Fruit fly (Drosophila melanogaster) whole organism, embryonic: ENCODE results near the gene CG4757.

Experiments
- Atf-2 ChIP-seq: fragments of 200-800 bp; sonication (Bioruptor generic); optimal IDR thresholded peaks from 2 replicates; lab custom pipeline; 2016; ENCODE audit warnings: missing biosample characterization, missing genetic modification characterization
- CG10366 ChIP-seq: fragments of 200-800 bp; sonication (Bioruptor generic); IDR thresholded peaks from 2 replicates; pipeline ENCODE4 v1.3.6; 2022; ENCODE audit warnings: missing biosample characterization, missing genetic modification characterization
- CG10565 ChIP-seq: fragments of 200-800 bp; sonication (Bioruptor generic); optimal IDR thresholded peaks from 3 replicates; lab custom pipeline; 2016; ENCODE audit warnings: missing biosample characterization, mild to moderate bottlenecking, missing genetic modification characterization
- CG11398 ChIP-seq: fragments of 200-800 bp; sonication (Bioruptor generic); optimal IDR thresholded peaks from 2 replicates; lab custom pipeline; 2016; ENCODE audit warnings: missing biosample characterization, missing genetic modification characterization
- CG13287 ChIP-seq: fragments of 200-800 bp; sonication (Bioruptor generic); IDR thresholded peaks from 2 replicates; pipeline ENCODE4 v1.3.6; 2022; ENCODE audit warnings: missing biosample characterization, missing genetic modification characterization; ENCODE audit not compliant: partially characterized antibody
- CG13894 ChIP-seq: fragments of 200-800 bp; sonication (Bioruptor generic); optimal IDR thresholded peaks from 3 replicates; lab custom pipeline; 2018; ENCODE audit warnings: missing biosample characterization, mild to moderate bottlenecking, missing genetic modification characterization, moderate library complexity
- CG14710 ChIP-seq: fragments of 200-800 bp; sonication (Bioruptor generic); optimal IDR thresholded peaks from 3 replicates; lab custom pipeline; 2019; ENCODE audit warnings: missing biosample characterization, mild to moderate bottlenecking, missing genetic modification characterization, moderate library complexity
- CG15514 ChIP-seq: fragments of 200-800 bp; sonication (Bioruptor generic); optimal IDR thresholded peaks from 3 replicates; lab custom pipeline; 2017; ENCODE audit warnings: missing biosample characterization, missing genetic modification characterization, mild to moderate bottlenecking, moderate library complexity, missing genetic modification reagents
- CG15601 ChIP-seq: fragments of 200-800 bp; sonication (Bioruptor generic); optimal IDR thresholded peaks from 3 replicates; lab custom pipeline; 2019; ENCODE audit warnings: missing biosample characterization, mild to moderate bottlenecking, missing genetic modification characterization, moderate library complexity
- CG2129 ChIP-seq: fragments of 200-800 bp; sonication (Bioruptor generic); IDR thresholded peaks from 2 replicates; pipeline ENCODE4 v1.3.6; 2022; ENCODE audit warnings: missing biosample characterization, missing genetic modification characterization; ENCODE audit not compliant: partially characterized antibody
- CG2875 ChIP-seq: fragments of 200-800 bp; sonication (Bioruptor generic); optimal IDR thresholded peaks from 2 replicates; lab custom pipeline; 2017; ENCODE audit warnings: missing biosample characterization, mild to moderate bottlenecking, missing genetic modification characterization, missing genetic modification reagents
- CG3281 ChIP-seq: fragments of 200-800 bp; sonication (Bioruptor generic); optimal IDR thresholded peaks from 3 replicates; lab custom pipeline; 2017; ENCODE audit warnings: missing biosample characterization, mild to moderate bottlenecking, missing genetic modification characterization
- CG4360 ChIP-seq: fragments of 200-800 bp; sonication (Bioruptor generic); IDR thresholded peaks from 2 replicates; pipeline ENCODE4 v1.3.6; 2022; ENCODE audit warnings: missing biosample characterization, missing genetic modification characterization
- CG4617 ChIP-seq: fragments of 200-800 bp; sonication (Bioruptor generic); optimal IDR thresholded peaks from 3 replicates; lab custom pipeline; 2016; ENCODE audit warnings: missing biosample characterization, missing genetic modification characterization, borderline replicate concordance
- CG4730 ChIP-seq: fragments of 200-800 bp; sonication (Bioruptor generic); IDR thresholded peaks from 2 replicates; pipeline ENCODE4 v1.3.6; 2022; ENCODE audit warnings: missing biosample characterization, missing genetic modification characterization
- CG6654 ChIP-seq: fragments of 200-800 bp; sonication (Bioruptor generic); optimal IDR thresholded peaks from 2 replicates; lab custom pipeline; 2017; ENCODE audit warnings: missing biosample characterization, mild to moderate bottlenecking, missing genetic modification characterization
- CG7839 ChIP-seq: fragments of 200-800 bp; sonication (Bioruptor generic); optimal IDR thresholded peaks from 3 replicates; lab custom pipeline; 2018; ENCODE audit warnings: missing biosample characterization, mild to moderate bottlenecking, missing genetic modification characterization, moderate library complexity
- CG8359 ChIP-seq: fragments of 200-800 bp; sonication (Bioruptor generic); optimal IDR thresholded peaks from 2 replicates; lab custom pipeline; 2017; ENCODE audit warnings: missing biosample characterization, mild to moderate bottlenecking, missing genetic modification characterization, borderline replicate concordance
- CG9215 ChIP-seq: fragments of 200-800 bp; sonication (Bioruptor generic); IDR thresholded peaks from 2 replicates; pipeline ENCODE4 v1.3.6; 2022; ENCODE audit warnings: missing biosample characterization, missing genetic modification characterization
- D19B ChIP-seq: fragments of 200-800 bp; sonication (Bioruptor generic); optimal IDR thresholded peaks from 2 replicates; lab custom pipeline; 2017; ENCODE audit warnings: missing biosample characterization, mild to moderate bottlenecking, missing genetic modification characterization
- E2f2 ChIP-seq: fragments of 200-800 bp; sonication (Bioruptor generic); IDR thresholded peaks from 2 replicates; pipeline ENCODE4 v1.3.6; 2022; ENCODE audit warnings: missing biosample characterization, missing genetic modification characterization
- Fer3 ChIP-seq: fragments of 200-800 bp; sonication (Bioruptor generic); optimal IDR thresholded peaks from 2 replicates; lab custom pipeline; 2018; ENCODE audit warnings: missing biosample characterization, mild to moderate bottlenecking, missing genetic modification characterization, moderate library complexity
- HLH4C ChIP-seq: fragments of 200-800 bp; sonication (Bioruptor generic); IDR thresholded peaks from 3 replicates; pipeline ENCODE4 v1.3.6; 2022; ENCODE audit warnings: missing biosample characterization, missing genetic modification characterization; ENCODE audit not compliant: partially characterized antibody
- HLH54F ChIP-seq: fragments of 200-800 bp; sonication (Bioruptor generic); optimal IDR thresholded peaks from 3 replicates; lab custom pipeline; 2016; ENCODE audit warnings: missing biosample characterization, missing genetic modification characterization
- HLHmδ ChIP-seq: fragments of 200-800 bp; sonication (Bioruptor generic); optimal IDR thresholded peaks from 2 replicates; lab custom pipeline; 2018; ENCODE audit warnings: missing biosample characterization, mild to moderate bottlenecking, missing genetic modification characterization, moderate library complexity
- Ravus ChIP-seq: fragments of 200-800 bp; sonication (Bioruptor generic); IDR thresholded peaks from 2 replicates; pipeline ENCODE4 v1.3.6; 2022; ENCODE audit warnings: missing biosample characterization, missing genetic modification characterization
- Trl ChIP-seq, 3 experiments: fragments of >200 bp in 2 of 3; fragments of 200-800 bp in 1 of 3; sonication (Bioruptor generic) in 1 of 3; optimal IDR thresholded peaks; 2 replicates in 1 of 3; 3 replicates in 2 of 3; lab custom pipeline; 2016 to 2017; ENCODE audit warnings: missing biosample characterization in 1 of 3, missing genetic modification characterization in 1 of 3
- chinmo ChIP-seq: fragments of 200-800 bp; sonication (Bioruptor generic); IDR thresholded peaks from 4 replicates; pipeline ENCODE4 v1.3.6; 2022; ENCODE audit warnings: missing biosample characterization, missing genetic modification characterization; ENCODE audit not compliant: partially characterized antibody
- dan ChIP-seq: fragments of 200-800 bp; sonication (Bioruptor generic); IDR thresholded peaks from 2 replicates; pipeline ENCODE4 v1.3.6; 2022; ENCODE audit warnings: missing biosample characterization, missing genetic modification characterization
- danr ChIP-seq: fragments of 200-800 bp; sonication (Bioruptor generic); IDR thresholded peaks from 2 replicates; pipeline ENCODE4 v1.3.6; 2022; ENCODE audit warnings: missing biosample characterization, missing genetic modification characterization
- exex ChIP-seq: fragments of 200-800 bp; sonication (Bioruptor generic); optimal IDR thresholded peaks from 4 replicates; lab custom pipeline; 2018; ENCODE audit warnings: missing biosample characterization, mild to moderate bottlenecking, missing genetic modification characterization, moderate library complexity
- fd102C ChIP-seq: fragments of 200-800 bp; sonication (Bioruptor generic); optimal IDR thresholded peaks from 2 replicates; lab custom pipeline; 2018; ENCODE audit warnings: missing biosample characterization, mild to moderate bottlenecking, missing genetic modification characterization, moderate library complexity
- gcm2 ChIP-seq: fragments of 200-800 bp; sonication (Bioruptor generic); optimal IDR thresholded peaks from 2 replicates; lab custom pipeline; 2016; ENCODE audit warnings: missing biosample characterization, missing genetic modification characterization
- grn ChIP-seq: fragments of 200-800 bp; sonication (Bioruptor generic); optimal IDR thresholded peaks from 3 replicates; lab custom pipeline; 2017; ENCODE audit warnings: missing biosample characterization, missing genetic modification characterization
- gro ChIP-seq: fragments of 200-800 bp; sonication (Bioruptor generic); optimal IDR thresholded peaks from 2 replicates; lab custom pipeline; 2016; ENCODE audit warnings: missing biosample characterization, missing genetic modification characterization
- hbn ChIP-seq: fragments of 200-800 bp; sonication (Bioruptor generic); IDR thresholded peaks from 2 replicates; pipeline ENCODE4 v1.3.6; 2022; ENCODE audit warnings: missing biosample characterization, missing genetic modification characterization; ENCODE audit not compliant: partially characterized antibody
- jumu ChIP-seq: fragments of 200-800 bp; sonication (Bioruptor generic); optimal IDR thresholded peaks from 3 replicates; lab custom pipeline; 2016; ENCODE audit warnings: missing biosample characterization, missing genetic modification characterization
- kah ChIP-seq: fragments of 200-800 bp; sonication (Bioruptor generic); optimal IDR thresholded peaks from 2 replicates; lab custom pipeline; 2018; ENCODE audit warnings: missing biosample characterization, mild to moderate bottlenecking, missing genetic modification characterization
- mam ChIP-seq: fragments of 200-800 bp; sonication (Bioruptor generic); optimal IDR thresholded peaks from 3 replicates; lab custom pipeline; 2016; ENCODE audit warnings: missing biosample characterization, missing genetic modification characterization
- nau ChIP-seq: fragments of 200-800 bp; sonication (Bioruptor generic); optimal IDR thresholded peaks from 3 replicates; lab custom pipeline; 2017; ENCODE audit warnings: missing biosample characterization, mild to moderate bottlenecking, missing genetic modification characterization, missing genetic modification reagents
- oc ChIP-seq: fragments of 200-800 bp; sonication (Bioruptor generic); optimal IDR thresholded peaks from 2 replicates; lab custom pipeline; 2018; ENCODE audit warnings: missing biosample characterization, mild to moderate bottlenecking, missing genetic modification characterization, moderate library complexity
- p53 ChIP-seq: fragments of 200-800 bp; sonication (Bioruptor generic); optimal IDR thresholded peaks from 2 replicates; lab custom pipeline; 2016; ENCODE audit warnings: missing biosample characterization, missing genetic modification characterization
- pan ChIP-seq, 4 experiments: fragments of >200 bp in 3 of 4; fragments of 200-800 bp in 1 of 4; sonication (Bioruptor generic) in 1 of 4; optimal IDR thresholded peaks in 3 of 4; IDR thresholded peaks in 1 of 4; 2 replicates each; pipeline versions ENCODE4 v1.3.6 to Lab custom; 2017 to 2022; ENCODE audit warnings: missing biosample characterization in 2 of 4, missing genetic modification characterization in 2 of 4, mixed read lengths in 1 of 4
- prd ChIP-seq, 3 experiments: fragments of >200 bp in 2 of 3; fragments of 200-800 bp in 1 of 3; sonication (Bioruptor generic) in 1 of 3; optimal IDR thresholded peaks in 2 of 3; IDR thresholded peaks in 1 of 3; 2 replicates in 2 of 3; 3 replicates in 1 of 3; pipeline versions ENCODE4 v1.3.6 to Lab custom; 2017 to 2022; ENCODE audit warnings: missing biosample characterization in 1 of 3, missing genetic modification characterization in 1 of 3
- seq ChIP-seq: fragments of 200-800 bp; sonication (Bioruptor generic); IDR thresholded peaks from 2 replicates; pipeline ENCODE4 v1.3.6; 2022; ENCODE audit warnings: missing biosample characterization, missing genetic modification characterization
- so ChIP-seq: fragments of 200-800 bp; sonication (Bioruptor generic); IDR thresholded peaks from 3 replicates; pipeline ENCODE4 v1.3.6; 2022; ENCODE audit warnings: missing biosample characterization, missing genetic modification characterization
- ssp ChIP-seq: fragments of 200-800 bp; sonication (Bioruptor generic); IDR thresholded peaks from 2 replicates; pipeline ENCODE4 v1.3.6; 2022; ENCODE audit warnings: missing biosample characterization, missing genetic modification characterization
- tll ChIP-seq, 2 experiments: fragments of 200-800 bp in 1 of 2; fragments of >200 bp in 1 of 2; sonication (Bioruptor generic) in 1 of 2; optimal IDR thresholded peaks; 2 replicates each; lab custom pipeline; 2017 to 2019; ENCODE audit warnings: missing biosample characterization in 2 of 2, missing genetic modification characterization in 2 of 2, mild to moderate bottlenecking in 1 of 2, moderate library complexity in 1 of 2

The CG4757 gene

DNA sequence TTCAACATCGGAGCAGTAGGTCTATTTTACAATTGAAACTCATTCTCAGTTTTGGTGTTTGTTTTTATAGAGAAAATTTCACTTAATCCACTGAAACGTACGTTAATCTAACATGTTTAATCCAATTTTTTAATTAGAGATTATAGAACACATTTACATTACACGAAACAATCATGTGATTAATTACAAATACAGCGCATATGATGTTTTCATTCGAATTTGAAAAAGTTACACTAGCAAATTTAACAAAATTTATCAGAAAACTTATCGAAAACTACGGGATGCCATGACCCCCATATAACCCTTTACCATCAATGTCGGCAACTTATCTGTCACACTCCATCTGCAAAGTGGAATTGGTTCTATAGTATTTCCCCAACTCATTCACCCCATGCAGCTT is 15.9 kb upstream of the CG4757 start, which contains the start of gene CheA86a:
Gene CheA86a, minus strand, starts transcription at position 101 of the 400 bp plus-strand sequence.
- no peak for TF ChIP-seq nau
- no peak for TF ChIP-seq jumu (GFP tag; lab: Kevin White, UChicago)
- no peak for TF ChIP-seq CG3281 (GFP tag; lab: Kevin White, UChicago)
- no peak for TF ChIP-seq pan (optimal IDR thresholded peaks at IDR 0.05; lab: Kevin White, UChicago)
- TF ChIP-seq pan (GFP tag; optimal IDR thresholded peaks at IDR 0.05 in 1 of 2, IDR thresholded peaks at IDR 0.05 in 1 of 2), result no peak
- no peak for TF ChIP-seq CG11398
- no peak for TF ChIP-seq CG14710 (tag; lab: Kevin White, UChicago)
- TF ChIP-seq CG10366 (GFP tag; lab: Robert Waterston, UW), result no peak
- no peak for TF ChIP-seq E2f2
- TF ChIP-seq chinmo, result no peak
- TF ChIP-seq CG15514, result no peak
- no peak for TF ChIP-seq CG8359 (GFP tag; lab: Kevin White, UChicago)
- TF ChIP-seq HLHmδ (GFP tag; lab: Kevin White, UChicago), result no peak
- no peak for TF ChIP-seq seq (GFP tag; lab: Robert Waterston, UW)
- no peak for TF ChIP-seq Atf-2 (GFP tag; lab: Kevin White, UChicago)
- no peak for TF ChIP-seq grn
- TF ChIP-seq oc, result no peak
- no peak for TF ChIP-seq CG4617
- no peak for TF ChIP-seq Trl (optimal IDR thresholded peaks at IDR 0.05; lab: Kevin White, UChicago)
- no peak for TF ChIP-seq Trl (GFP tag; optimal IDR thresholded peaks at IDR 0.05; lab: Kevin White, UChicago)
- no peak for TF ChIP-seq fd102C

DNA sequence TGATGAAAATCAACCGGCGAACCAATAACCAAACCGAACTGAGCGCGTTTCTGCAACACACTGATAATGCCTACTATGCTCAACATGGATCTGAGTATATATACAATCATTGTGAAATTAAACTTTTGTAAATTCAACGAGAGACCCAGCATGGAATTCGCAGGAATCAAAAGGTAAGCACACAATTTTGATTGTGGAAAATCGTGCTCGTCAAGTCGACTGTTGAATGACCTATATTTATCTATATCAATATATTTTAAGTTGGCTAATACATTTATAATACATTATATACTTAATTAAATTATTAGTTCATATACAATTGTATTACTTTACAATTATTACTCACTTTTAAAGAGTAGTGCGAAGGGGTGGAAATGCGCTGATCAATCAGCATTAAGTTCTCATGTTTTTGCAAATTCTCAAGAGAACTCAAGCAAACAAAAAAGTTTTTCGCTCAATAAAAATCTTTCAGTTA is 7.2 kb upstream of the CG4757 start, which contains the start of gene Ugt302K1:
Gene Ugt302K1, minus strand, starts transcription at position 51 of the 475 bp plus-strand sequence.
- no peak for TF ChIP-seq p53 (GFP tag; lab: Kevin White, UChicago)
- TF ChIP-seq chinmo, result no peak
- TF ChIP-seq kah (GFP tag; lab: Kevin White, UChicago), result no peak
- TF ChIP-seq CG2129 (GFP tag; lab: Robert Waterston, UW), result no peak
- no peak for TF ChIP-seq gcm2 (GFP tag; lab: Kevin White, UChicago)
- TF ChIP-seq CG13287 (GFP tag; lab: Robert Waterston, UW), result no peak
- no peak for TF ChIP-seq mam (GFP tag; lab: Kevin White, UChicago)
- no peak for TF ChIP-seq CG15601
- no peak for TF ChIP-seq ssp (GFP tag; lab: Robert Waterston, UW)
- no peak for TF ChIP-seq danr
- TF ChIP-seq Ravus, result no peak; the same call in 1 of the 2 replicates
- TF ChIP-seq CG2875, result no peak
- no peak for TF ChIP-seq prd (optimal IDR thresholded peaks at IDR 0.05; lab: Kevin White, UChicago)
- peak; percentile 17; the same call in 1 of the 3 replicates for TF ChIP-seq prd (GFP tag; IDR thresholded peaks at IDR 0.05; lab: Robert Waterston, UW)
- peak; percentile 45 for TF ChIP-seq D19B
- no peak for TF ChIP-seq CG4360 (GFP tag; lab: Robert Waterston, UW)
- TF ChIP-seq oc, result no peak
- no peak for TF ChIP-seq CG4730
- no peak for TF ChIP-seq so (GFP tag; lab: Robert Waterston, UW)
- TF ChIP-seq HLH4C, result no peak
- TF ChIP-seq Fer3 (tag; lab: Kevin White, UChicago), result peak; percentile 33
- TF ChIP-seq CG13894 (tag; lab: Kevin White, UChicago), result no peak
- TF ChIP-seq CG10565, result no peak
- TF ChIP-seq exex (tag; lab: Kevin White, UChicago), result no peak
- no peak for TF ChIP-seq hbn (GFP tag; lab: Robert Waterston, UW)
- TF ChIP-seq gro, result no peak
- TF ChIP-seq dan (GFP tag; lab: Robert Waterston, UW), result no peak
- peak; percentile 47 for TF ChIP-seq CG7839 (tag; lab: Kevin White, UChicago)
- TF ChIP-seq CG6654 (GFP tag; lab: Kevin White, UChicago), result no peak
- TF ChIP-seq tll (GFP tag; optimal IDR thresholded peaks at IDR 0.05; lab: Kevin White, UChicago), result no peak
- TF ChIP-seq CG9215 (GFP tag; lab: Robert Waterston, UW), result 0 out of 2 replicates have a peak, but pooled peaks have one; percentile 15
- TF ChIP-seq HLH54F (GFP tag; lab: Kevin White, UChicago), result no peak
